Fruit fly (Drosophila melanogaster): Measurements from ENCODE around the gene CG33061.

The CG33061 gene

dm6 chr3L:16330740-16331139 lies 1.1 kb downstream of the CG33061 start, which contains the start of gene CG33060 (continued):
- TF ChIP-seq ci (GFP tag; IDR thresholded peaks at IDR 0.05) (no peak), CG18619 (GFP tag; optimal IDR thresholded peaks at IDR 0.05) (no peak), CG30431 (GFP tag; optimal IDR thresholded peaks at IDR 0.05) (no peak), TFAM (GFP tag; optimal IDR thresholded peaks at IDR 0.05) (no peak)

dm6 chr3L:16331633-16332032 lies 2.0 kb downstream of the CG33061 start, which contains the start of gene retinin:
Gene retinin (plus strand): TSS chr3L:16331933.
- no peak for TF ChIP-seq ERR (GFP tag; optimal IDR thresholded peaks at IDR 0.05)

dm6 chr3L:16333013-16333412 lies 3.4 kb downstream of the CG33061 start, which contains the start of gene CG13056:
Gene CG13056 (plus strand): TSS chr3L:16333313.
- no peak for TF ChIP-seq dati (GFP tag; IDR thresholded peaks at IDR 0.05)
- no peak for TF ChIP-seq Mes4 (GFP tag; optimal IDR thresholded peaks at IDR 0.05)
- TF ChIP-seq zen (tag; optimal IDR thresholded peaks at IDR 0.05), result no peak
- TF ChIP-seq HmgZ (tag; optimal IDR thresholded peaks at IDR 0.05), result no peak
- TF ChIP-seq CG4404 (GFP tag; IDR thresholded peaks at IDR 0.05), result no peak
- TF ChIP-seq onecut (GFP tag; IDR thresholded peaks at IDR 0.05), result no peak
- no peak for TF ChIP-seq CG12299 (tag; optimal IDR thresholded peaks at IDR 0.05)
- no peak for TF ChIP-seq CG14710 (tag; optimal IDR thresholded peaks at IDR 0.05)
- TF ChIP-seq dmrt11E (tag; optimal IDR thresholded peaks at IDR 0.05), result no peak

dm6 chr3L:16334876-16335275 lies 5.3 kb downstream of the CG33061 start:
- TF ChIP-seq zen2 (GFP tag; IDR thresholded peaks at IDR 0.05; ENCODE audit: partially characterized antibody) (0 out of 3 replicates have a peak, but pooled peaks have one; percentile 13), CG7786 (GFP tag; optimal IDR thresholded peaks at IDR 0.05) (no peak), E2f2 (GFP tag; IDR thresholded peaks at IDR 0.05) (peak; percentile 9; the same call in 1 of the 2 replicates), C15 (GFP tag; IDR thresholded peaks at IDR 0.05) (no peak), CG15514 (GFP tag; optimal IDR thresholded peaks at IDR 0.05) (peak; percentile 96), vvl (GFP tag; IDR thresholded peaks at IDR 0.05) (peak; percentile 24; the same call in 1 of the 2 replicates), crp (GFP tag; optimal IDR thresholded peaks at IDR 0.05) (no peak), CG13287 (GFP tag; IDR thresholded peaks at IDR 0.05; ENCODE audit: partially characterized antibody) (peak; percentile 45; the same call in 1 of the 2 replicates), Pdp1 (GFP tag; optimal IDR thresholded peaks at IDR 0.05) (peak in 1 of 2 experiments; percentile 65), Dek (tag; optimal IDR thresholded peaks at IDR 0.05) (no peak), lola (GFP tag; optimal IDR thresholded peaks at IDR 0.05) (peak in 1 of 3 experiments; percentile 53), Med (GFP tag) (peak; percentile 75), ci (GFP tag; IDR thresholded peaks at IDR 0.05) (peak; percentile 58; the same call in 1 of the 3 replicates), CG17612 (GFP tag; IDR thresholded peaks at IDR 0.05) (peak; percentile 35; the same call in 1 of the 2 replicates), Bgb (GFP tag; IDR thresholded peaks at IDR 0.05; ENCODE audit: partially characterized antibody) (peak; percentile 18; the same call in 1 of the 2 replicates), CG8290 (GFP tag; optimal IDR thresholded peaks at IDR 0.05) (no peak), CG8290 (tag; optimal IDR thresholded peaks at IDR 0.05) (peak in 1 of 2 experiments; percentile 31), CG12769 (tag; optimal IDR thresholded peaks at IDR 0.05) (peak; percentile 46), psq (GFP tag; optimal IDR thresholded peaks at IDR 0.05) (no peak), bbx (GFP tag; IDR thresholded peaks at IDR 0.05; ENCODE audit: partially characterized antibody) (peak; percentile 38; the same call in 1 of the 2 replicates), ftz-f1 (GFP tag; optimal IDR thresholded peaks at IDR 0.05) (peak; percentile 44)
